Fruit fly (Drosophila melanogaster) whole organism, wandering third instar larva: ENCODE measurements around the gene CG10208.
A peak's percentile ranks its signal among the peaks of the same experiment; 100 is the strongest.

Source experiments
- Abd-B ChIP-seq: fragments of >200 bp; optimal IDR thresholded peaks from 2 replicates; lab custom pipeline; 2017; ENCODE audit warnings: missing biosample characterization, missing genetic modification characterization
- CG32264 ChIP-seq: fragments of 200-800 bp; sonication (Bioruptor generic); optimal IDR thresholded peaks from 2 replicates; lab custom pipeline; 2016; ENCODE audit warnings: missing biosample characterization, missing genetic modification characterization
- CG9705 ChIP-seq: fragments of 200-800 bp; sonication (Bioruptor generic); optimal IDR thresholded peaks from 2 replicates; lab custom pipeline; 2018; ENCODE audit warnings: missing biosample characterization, mild to moderate bottlenecking, missing genetic modification characterization
- CrebA ChIP-seq: fragments of 200-800 bp; sonication (Bioruptor generic); optimal IDR thresholded peaks from 2 replicates; lab custom pipeline; 2016; ENCODE audit warnings: missing biosample characterization, mild to moderate bottlenecking, missing genetic modification characterization, borderline replicate concordance
- Dfd ChIP-seq: fragments of >200 bp; optimal IDR thresholded peaks from 2 replicates; lab custom pipeline; 2017; ENCODE audit warnings: missing biosample characterization, missing genetic modification characterization
- Dif ChIP-seq: fragments of 200-275, 200-300 bp; sonication (Bioruptor generic); optimal IDR thresholded peaks from 2 replicates; lab custom pipeline; 2018; ENCODE audit warnings: missing biosample characterization, missing genetic modification characterization; ENCODE audit not compliant: partially characterized antibody
- GATAd ChIP-seq: sonication (Bioruptor generic); optimal IDR thresholded peaks from 2 replicates; lab custom pipeline; 2016; ENCODE audit warnings: missing biosample characterization, missing genetic modification characterization
- HLH106 ChIP-seq: fragments of 200-800 bp; optimal IDR thresholded peaks from 3 replicates; lab custom pipeline; 2019; ENCODE audit warnings: missing biosample characterization, mild to moderate bottlenecking, missing genetic modification characterization, moderate library complexity
- Hnf4 ChIP-seq: fragments of 200-800 bp; sonication (Bioruptor generic); optimal IDR thresholded peaks from 2 replicates; lab custom pipeline; 2016; ENCODE audit warnings: missing biosample characterization, mild to moderate bottlenecking, missing genetic modification characterization
- Hr78 ChIP-seq: fragments of >200 bp; optimal IDR thresholded peaks from 2 replicates; lab custom pipeline; 2017; ENCODE audit warnings: missing biosample characterization, missing genetic modification characterization
- Hr83 ChIP-seq: fragments of 200-300 bp; sonication (Bioruptor generic); optimal IDR thresholded peaks from 2 replicates; lab custom pipeline; 2016; ENCODE audit warnings: missing biosample characterization, mild to moderate bottlenecking, missing genetic modification characterization, moderate library complexity; ENCODE audit not compliant: poor library complexity, severe bottlenecking
- Jra ChIP-seq: sonication (Bioruptor generic); optimal IDR thresholded peaks from 2 replicates; lab custom pipeline; 2016; ENCODE audit warnings: missing biosample characterization, missing genetic modification characterization
- Mio ChIP-seq: sonication (Bioruptor generic); optimal IDR thresholded peaks from 2 replicates; lab custom pipeline; 2016; ENCODE audit warnings: missing biosample characterization, missing genetic modification characterization
- Myc ChIP-seq: fragments of >200 bp; optimal IDR thresholded peaks from 2 replicates; lab custom pipeline; 2017
- N ChIP-seq: fragments of >200 bp; optimal IDR thresholded peaks from 2 replicates; lab custom pipeline; 2018; ENCODE audit warnings: missing biosample characterization, missing external identifiers, missing genetic modification characterization
- OdsH ChIP-seq: fragments of 200-800 bp; sonication (Bioruptor generic); optimal IDR thresholded peaks from 2 replicates; lab custom pipeline; 2016; ENCODE audit warnings: missing biosample characterization, mild to moderate bottlenecking, missing genetic modification characterization
- Rel ChIP-seq, 2 experiments: fragments of 200-800 bp; sonication (Bioruptor generic) in 1 of 2; optimal IDR thresholded peaks; 2 replicates in 1 of 2; 3 replicates in 1 of 2; lab custom pipeline; 2016 to 2019; ENCODE audit warnings: mild to moderate bottlenecking in 2 of 2, missing biosample characterization in 2 of 2, missing genetic modification characterization in 2 of 2, moderate library complexity in 1 of 2
- Sp1 ChIP-seq: fragments of 200-800 bp; sonication (Bioruptor generic); optimal IDR thresholded peaks from 3 replicates; lab custom pipeline; 2019; ENCODE audit warnings: missing biosample characterization, mild to moderate bottlenecking, missing genetic modification characterization, moderate library complexity
- Vsx2 ChIP-seq: fragments of 200-300, 225-300 bp; sonication (Bioruptor generic); optimal IDR thresholded peaks from 2 replicates; lab custom pipeline; 2018; ENCODE audit warnings: missing biosample characterization, missing genetic modification characterization; ENCODE audit not compliant: partially characterized antibody
- br ChIP-seq: fragments of 200-800 bp; sonication (Bioruptor generic); optimal IDR thresholded peaks from 2 replicates; lab custom pipeline; 2016; ENCODE audit warnings: missing biosample characterization, missing genetic modification characterization
- brk ChIP-seq: fragments of 200-800 bp; sonication (Bioruptor generic); optimal IDR thresholded peaks from 2 replicates; lab custom pipeline; 2016; ENCODE audit warnings: missing biosample characterization, mild to moderate bottlenecking, missing genetic modification characterization
- dl ChIP-seq, 2 experiments: fragments of 175-275, 200-275 bp in 1 of 2; fragments of 200-275 bp in 1 of 2; sonication (Bioruptor generic); optimal IDR thresholded peaks; lab custom pipeline; 2018; ENCODE audit warnings: mild to moderate bottlenecking in 2 of 2, missing biosample characterization in 2 of 2, missing genetic modification characterization in 2 of 2, moderate library complexity in 2 of 2; ENCODE audit not compliant: partially characterized antibody in 2 of 2, insufficient read depth in 1 of 2
- dmrt93B ChIP-seq: fragments of 200-800 bp; sonication (Bioruptor generic); optimal IDR thresholded peaks from 2 replicates; lab custom pipeline; 2018; ENCODE audit warnings: missing biosample characterization, mild to moderate bottlenecking, missing genetic modification characterization
- dsf ChIP-seq: sonication (Bioruptor generic); optimal IDR thresholded peaks from 2 replicates; lab custom pipeline; 2016; ENCODE audit warnings: missing biosample characterization, missing genetic modification characterization, borderline replicate concordance
- ey ChIP-seq: fragments of 200-800 bp; sonication (Bioruptor generic); optimal IDR thresholded peaks from 2 replicates; lab custom pipeline; 2016; ENCODE audit warnings: missing biosample characterization, missing genetic modification characterization
- foxo ChIP-seq, 2 experiments: fragments of 200-800 bp; sonication (Bioruptor generic); optimal IDR thresholded peaks; 2 replicates in 1 of 2; 3 replicates in 1 of 2; lab custom pipeline; 2016 to 2017; ENCODE audit warnings: missing biosample characterization in 2 of 2, missing genetic modification characterization in 2 of 2
- fru ChIP-seq: fragments of 200-800 bp; sonication (Bioruptor generic); optimal IDR thresholded peaks from 3 replicates; lab custom pipeline; 2016; ENCODE audit warnings: missing biosample characterization, mild to moderate bottlenecking, missing genetic modification characterization
- h ChIP-seq: fragments of 200-800 bp; sonication (Bioruptor generic); optimal IDR thresholded peaks from 3 replicates; lab custom pipeline; 2016; ENCODE audit warnings: missing biosample characterization, mild to moderate bottlenecking, missing genetic modification characterization
- jim ChIP-seq: fragments of 175-275, 200-325 bp; sonication (Bioruptor generic); optimal IDR thresholded peaks from 2 replicates; lab custom pipeline; 2016; ENCODE audit warnings: missing biosample characterization, mild to moderate bottlenecking, missing genetic modification characterization
- lola ChIP-seq: fragments of >200 bp; optimal IDR thresholded peaks from 2 replicates; lab custom pipeline; 2017; ENCODE audit warnings: missing biosample characterization, missing genetic modification characterization
- pan ChIP-seq: fragments of >200 bp; optimal IDR thresholded peaks from 2 replicates; lab custom pipeline; 2017
- psq ChIP-seq: fragments of 200-800 bp; sonication (Bioruptor generic); optimal IDR thresholded peaks from 3 replicates; lab custom pipeline; 2017; ENCODE audit warnings: missing biosample characterization, mild to moderate bottlenecking, missing genetic modification characterization, moderate library complexity
- rgr ChIP-seq: fragments of 200-800 bp; sonication (Bioruptor generic); optimal IDR thresholded peaks from 3 replicates; lab custom pipeline; 2016; ENCODE audit warnings: missing biosample characterization, mild to moderate bottlenecking, missing genetic modification characterization
- sage ChIP-seq: fragments of 200-800 bp; sonication (Bioruptor generic); optimal IDR thresholded peaks from 2 replicates; lab custom pipeline; 2016; ENCODE audit warnings: missing biosample characterization, mild to moderate bottlenecking, missing genetic modification characterization
- sv ChIP-seq: fragments of 200-800 bp; sonication (Bioruptor generic); optimal IDR thresholded peaks from 3 replicates; lab custom pipeline; 2016; ENCODE audit warnings: missing biosample characterization, missing genetic modification characterization
- usp ChIP-seq: fragments of >200 bp; optimal IDR thresholded peaks from 2 replicates; lab custom pipeline; 2017; ENCODE audit warnings: missing biosample characterization, missing genetic modification characterization
- woc ChIP-seq: sonication (Bioruptor generic); optimal IDR thresholded peaks from 2 replicates; lab custom pipeline; 2016; ENCODE audit warnings: missing biosample characterization, mild to moderate bottlenecking, missing genetic modification characterization

The CG10208 gene

DNA sequence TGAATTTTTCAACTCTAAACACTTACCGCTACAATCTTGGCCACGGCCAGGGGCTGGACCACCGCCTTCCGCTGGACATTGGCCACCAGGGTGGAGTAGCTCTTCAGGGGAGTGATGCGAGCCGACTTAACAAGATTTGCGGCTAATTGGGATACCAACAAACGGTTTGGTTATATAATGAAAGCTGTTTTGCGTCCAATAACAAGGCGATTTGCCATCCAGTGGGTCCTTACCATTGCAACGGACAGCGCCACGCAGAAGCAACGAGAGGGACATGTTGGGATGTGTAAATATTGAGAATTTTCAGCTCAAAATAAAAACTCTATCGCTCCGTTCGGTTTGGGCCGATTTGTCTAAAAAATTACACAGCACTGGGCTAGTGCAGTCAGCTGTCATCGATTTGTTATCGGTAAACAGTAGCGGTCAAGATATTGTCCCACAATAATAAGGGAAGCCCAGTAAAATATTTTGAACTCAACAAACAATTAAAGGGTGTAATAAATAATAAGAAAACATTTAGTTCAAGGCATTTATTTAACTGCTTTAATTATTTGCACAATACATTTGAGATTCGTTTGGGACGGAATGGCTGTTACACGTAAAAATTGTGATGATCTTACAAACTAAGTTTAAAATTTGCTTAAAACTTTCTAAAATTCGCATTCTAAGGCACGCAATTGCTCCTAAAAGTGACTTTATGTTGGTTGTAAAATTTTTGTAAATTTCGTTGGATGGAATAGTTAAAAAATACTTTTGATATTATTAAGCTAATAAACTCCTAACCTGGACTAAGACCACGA, 13.5 kb downstream of the CG10208 start, which contains the start of gene SdhD (continued):
- peak; percentile 52 for TF ChIP-seq rgr
- no peak for TF ChIP-seq Dif
- peak; percentile 15 for TF ChIP-seq fru (GFP tag; lab: Kevin White, UChicago)
- TF ChIP-seq Abd-B (GFP tag; lab: Kevin White, UChicago): no peak
- TF ChIP-seq h: peak; percentile 39
- peak; percentile 54 for TF ChIP-seq br (GFP tag; lab: Kevin White, UChicago)
- no peak for TF ChIP-seq usp (GFP tag; lab: Kevin White, UChicago)
- peak; percentile 31 for TF ChIP-seq Sp1 (GFP tag; lab: Kevin White, UChicago)
- TF ChIP-seq Dfd (GFP tag; lab: Kevin White, UChicago): no peak

DNA sequence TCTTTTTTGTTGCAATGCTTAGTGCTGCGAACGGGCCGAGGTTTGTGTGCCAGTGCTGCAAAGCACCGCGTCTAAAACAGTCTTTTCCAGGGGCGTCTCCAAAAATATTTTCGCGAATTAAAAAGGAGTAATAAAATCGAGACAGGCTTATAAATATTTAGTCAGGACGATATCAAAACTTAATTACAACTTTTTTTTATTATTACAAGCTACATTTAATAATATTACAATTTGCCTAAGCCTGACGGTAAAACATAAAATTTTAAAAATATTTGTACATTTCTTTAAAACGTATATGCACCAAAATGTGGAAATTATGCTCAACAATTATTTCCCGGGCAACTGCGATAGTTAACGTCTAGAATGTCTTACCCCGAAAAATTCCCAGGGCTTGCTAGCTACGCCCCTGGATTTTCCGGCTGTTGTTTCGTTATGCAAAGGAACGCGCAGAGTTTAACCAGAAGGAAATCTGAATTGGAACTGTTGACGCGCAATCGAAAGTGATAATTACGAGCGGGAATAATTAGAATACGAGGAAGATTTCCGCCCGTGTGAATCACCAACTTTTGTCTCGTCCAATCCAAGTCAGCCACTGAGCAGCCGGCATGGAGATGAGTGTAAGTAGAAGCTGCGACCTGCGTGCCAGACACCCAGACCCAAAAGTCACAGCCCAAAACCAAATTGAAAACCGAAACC, 15.9 kb downstream of the CG10208 start, which contains the start of the genes PTPMT1 and Hrd3:
PTPMT1 (plus strand) TSS at position 428 of the 696 bp plus-strand sequence.
Hrd3 (minus strand) TSS at position 646 of the 696 bp plus-strand sequence.
- TF ChIP-seq ey (GFP tag; lab: Kevin White, UChicago) (peak; percentile 97), CrebA (GFP tag; lab: Kevin White, UChicago) (no peak), sage (peak; percentile 96), Hr78 (GFP tag; lab: Kevin White, UChicago) (no peak), Mio (GFP tag; lab: Kevin White, UChicago) (peak; percentile 85), h (peak; percentile 99), foxo (GFP tag; optimal IDR thresholded peaks at IDR 0.05; lab: Kevin White, UChicago) (peak; percentile 92 to 99), CG32264 (GFP tag; lab: Kevin White, UChicago) (peak; percentile 90), GATAd (peak; percentile 95), psq (GFP tag; lab: Kevin White, UChicago) (peak; percentile 97), Dif (peak; percentile 1), woc (peak; percentile 94), dmrt93B (GFP tag; lab: Kevin White, UChicago) (peak; percentile 99), rgr (peak; percentile 98), jim (peak; percentile 68), HLH106 (tag; lab: Kevin White, UChicago) (peak; percentile 99), usp (GFP tag; lab: Kevin White, UChicago) (no peak), Hr83 (GFP tag; lab: Kevin White, UChicago) (peak; percentile 85), CG9705 (GFP tag; lab: Kevin White, UChicago) (peak; percentile 96), N (no peak), brk (GFP tag; lab: Kevin White, UChicago) (no peak), Sp1 (GFP tag; lab: Kevin White, UChicago) (peak; percentile 99), Rel (GFP tag; optimal IDR thresholded peaks at IDR 0.05; lab: Kevin White, UChicago) (peak; percentile 81), Rel (tag; optimal IDR thresholded peaks at IDR 0.05; lab: Kevin White, UChicago) (peak; percentile 89), br (GFP tag; lab: Kevin White, UChicago) (peak; percentile 98), Hnf4 (GFP tag; lab: Kevin White, UChicago) (peak; percentile 95), pan (no peak), sv (GFP tag; lab: Kevin White, UChicago) (peak; percentile 99), Jra (peak; percentile 97), fru (GFP tag; lab: Kevin White, UChicago) (peak; percentile 99), OdsH (peak; percentile 98), dsf (GFP tag; lab: Kevin White, UChicago) (peak; percentile 93)

DNA sequence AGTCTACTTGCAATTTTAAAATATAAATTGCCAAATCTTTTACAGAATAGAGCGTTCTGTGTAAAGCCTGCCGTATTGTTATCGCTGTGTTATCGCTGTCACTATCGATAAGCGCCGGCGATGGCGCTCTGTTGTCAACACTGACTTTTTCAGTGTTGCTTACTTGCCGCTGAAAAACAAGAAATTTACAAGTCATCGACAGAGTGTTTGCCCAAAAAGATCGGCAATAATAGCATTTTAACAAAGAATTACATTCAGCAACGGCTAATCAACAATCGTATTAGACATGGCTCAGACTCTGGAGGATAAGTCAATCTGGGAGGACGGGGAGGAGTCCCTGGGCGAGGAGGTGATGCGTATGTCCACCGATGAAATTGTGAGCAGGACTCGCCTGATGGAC, 21.2 kb downstream of the CG10208 start, which contains the start of the genes RanBP3 and Rpt5:
RanBP3 (minus strand) TSS at position 107 of the 400 bp plus-strand sequence.
Rpt5 (plus strand) TSS at position 149 of the 400 bp plus-strand sequence.
- peak; percentile 51 for TF ChIP-seq HLH106 (tag; lab: Kevin White, UChicago)
- TF ChIP-seq Sp1 (GFP tag; lab: Kevin White, UChicago): peak; percentile 67
- no peak for TF ChIP-seq woc
- TF ChIP-seq sv (GFP tag; lab: Kevin White, UChicago): no peak
- no peak for TF ChIP-seq Rel (GFP tag; optimal IDR thresholded peaks at IDR 0.05; lab: Kevin White, UChicago)
- peak; percentile 70 for TF ChIP-seq Rel (tag; optimal IDR thresholded peaks at IDR 0.05; lab: Kevin White, UChicago)
- TF ChIP-seq psq (GFP tag; lab: Kevin White, UChicago): peak; percentile 55
- no peak for TF ChIP-seq Vsx2 (GFP tag; lab: Kevin White, UChicago)
- TF ChIP-seq jim: no peak
- TF ChIP-seq Jra: no peak
- TF ChIP-seq fru (GFP tag; lab: Kevin White, UChicago): peak; percentile 71
- TF ChIP-seq Abd-B (GFP tag; lab: Kevin White, UChicago): no peak
- TF ChIP-seq Dif: peak; percentile 16
- no peak for TF ChIP-seq lola
- no peak for TF ChIP-seq sage
- no peak for TF ChIP-seq GATAd
- no peak for TF ChIP-seq Hr78 (GFP tag; lab: Kevin White, UChicago)
- TF ChIP-seq usp (GFP tag; lab: Kevin White, UChicago): no peak
- TF ChIP-seq Mio (GFP tag; lab: Kevin White, UChicago): peak; percentile 44
- TF ChIP-seq dsf (GFP tag; lab: Kevin White, UChicago): no peak
- no peak for TF ChIP-seq pan
- peak; percentile 94 for TF ChIP-seq Hr83 (GFP tag; lab: Kevin White, UChicago)
- no peak for TF ChIP-seq Dfd (GFP tag; lab: Kevin White, UChicago)
- peak; percentile 73 for TF ChIP-seq OdsH
- TF ChIP-seq Myc (lab: Kevin White, UChicago): peak; percentile 32
- peak; percentile 85 for TF ChIP-seq h
- peak; percentile 46 for TF ChIP-seq ey (GFP tag; lab: Kevin White, UChicago)
- TF ChIP-seq dl (GFP tag; optimal IDR thresholded peaks at IDR 0.05; lab: Kevin White, UChicago; ENCODE audit: insufficient read depth in 1 of 2, partially characterized antibody in 2 of 2): no peak
- peak; percentile 83 for TF ChIP-seq br (GFP tag; lab: Kevin White, UChicago)
- TF ChIP-seq dmrt93B (GFP tag; lab: Kevin White, UChicago): no peak
- TF ChIP-seq N: no peak
- peak; percentile 47 for TF ChIP-seq CG32264 (GFP tag; lab: Kevin White, UChicago)
